Worm (Caenorhabditis elegans): Measurements from ENCODE around the gene col-85.

col-85 gene

ce11 chrII:12518809-12519344, 24.0 kb upstream of the col-85 start, which contains the start of gene srh-70 (continued):
- TF ChIP-seq ctbp-1 (GFP tag; IDR thresholded peaks at IDR 0.05) = peak; percentile 44; the same call in 1 of the 2 replicates
- peak; percentile 82; the same call in 1 of the 2 replicates for TF ChIP-seq saeg-2 (GFP tag; IDR thresholded peaks at IDR 0.05)
- 0 out of 2 replicates have a peak, but pooled peaks have one; percentile 26 for TF ChIP-seq lim-7 (GFP tag; IDR thresholded peaks at IDR 0.05)
- TF ChIP-seq hlh-11 (tag; optimal IDR thresholded peaks at IDR 0.05) = peak; percentile 90
- peak; percentile 74 for TF ChIP-seq aha-1 (tag)
- TF ChIP-seq T20F7.1 (GFP tag; optimal IDR thresholded peaks at IDR 0.05) = peak; percentile 71
- TF ChIP-seq tra-1 (GFP tag; IDR thresholded peaks at IDR 0.05) = peak; percentile 91
- no peak for TF ChIP-seq dmd-8 (GFP tag; IDR thresholded peaks at IDR 0.05)
- TF ChIP-seq aly-2 (tag; optimal IDR thresholded peaks at IDR 0.05) = no peak
- TF ChIP-seq nhr-41 (GFP tag; IDR thresholded peaks at IDR 0.05) = no peak
- peak; percentile 94 for TF ChIP-seq pqm-1 (tag; optimal IDR thresholded peaks at IDR 0.05)
- peak; percentile 85 for TF ChIP-seq nhr-102 (tag; optimal IDR thresholded peaks at IDR 0.05)
- TF ChIP-seq mxl-2 (GFP tag; conservative IDR thresholded peaks at IDR 0.05) = peak; percentile 70
- no peak for TF ChIP-seq madf-9 (GFP tag; conservative IDR thresholded peaks at IDR 0.05)
- no peak for TF ChIP-seq ceh-82 (tag; optimal IDR thresholded peaks at IDR 0.05)
- TF ChIP-seq Y5F2A.4 (GFP tag; optimal IDR thresholded peaks at IDR 0.05) = no peak

- TF ChIP-seq dmd-6 (GFP tag; IDR thresholded peaks at IDR 0.05) = peak; percentile 23; the same call in 1 of the 2 replicates
- TF ChIP-seq lsy-2 (tag; optimal IDR thresholded peaks at IDR 0.05) = no peak
- no peak for TF ChIP-seq F26F4.8 (GFP tag; conservative IDR thresholded peaks at IDR 0.05)
- TF ChIP-seq ceh-28 (tag; optimal IDR thresholded peaks at IDR 0.05) = no peak
- peak in 1 of 2 experiments; percentile 47 for TF ChIP-seq unc-62 (GFP tag; optimal IDR thresholded peaks at IDR 0.05 in 1 of 2)
- TF ChIP-seq unc-62 (tag; optimal IDR thresholded peaks at IDR 0.05) = no peak
- TF ChIP-seq hif-1 (tag; optimal IDR thresholded peaks at IDR 0.05) = no peak
- TF ChIP-seq unc-39 (tag; optimal IDR thresholded peaks at IDR 0.05) = no peak
- TF ChIP-seq aha-1 (tag) = no peak
- no peak for TF ChIP-seq pha-4 (GFP tag; IDR thresholded peaks at IDR 0.05)
- TF ChIP-seq pha-4 (tag; optimal IDR thresholded peaks at IDR 0.05) = no peak
- TF ChIP-seq lim-7 (GFP tag; IDR thresholded peaks at IDR 0.05) = no peak
- TF ChIP-seq F44E2.7 (GFP tag; IDR thresholded peaks at IDR 0.05) = no peak
- TF ChIP-seq ztf-7 (tag; optimal IDR thresholded peaks at IDR 0.05) = no peak
- no peak for TF ChIP-seq lin-29 (GFP tag; IDR thresholded peaks at IDR 0.05)
- no peak for TF ChIP-seq Y48G9A.11 (GFP tag; IDR thresholded peaks at IDR 0.05)
- TF ChIP-seq duxl-1 (tag; optimal IDR thresholded peaks at IDR 0.05; ENCODE audit: poor library complexity) = no peak
- peak; percentile 72 for TF ChIP-seq dve-1 (tag; optimal IDR thresholded peaks at IDR 0.05; ENCODE audit: insufficient read depth)
- TF ChIP-seq ceh-82 (tag; optimal IDR thresholded peaks at IDR 0.05) = no peak
- peak; percentile 4 for TF ChIP-seq nhr-28 (tag; optimal IDR thresholded peaks at IDR 0.05)
- no peak for TF ChIP-seq nhr-42 (GFP tag; IDR thresholded peaks at IDR 0.05)
- peak; percentile 22 for TF ChIP-seq hlh-11 (tag; optimal IDR thresholded peaks at IDR 0.05)
- no peak for TF ChIP-seq gei-8 (GFP tag; optimal IDR thresholded peaks at IDR 0.05)
- TF ChIP-seq zip-11 (GFP tag; IDR thresholded peaks at IDR 0.05) = no peak
- no peak for TF ChIP-seq daf-16 (GFP tag; optimal IDR thresholded peaks at IDR 0.05)
- TF ChIP-seq daf-16 (tag; optimal IDR thresholded peaks at IDR 0.05) = peak; percentile 45
- TF ChIP-seq mdt-29 (GFP tag; IDR thresholded peaks at IDR 0.05) = 0 out of 2 replicates have a peak, but pooled peaks have one; percentile 9
- TF ChIP-seq php-3 (GFP tag; IDR thresholded peaks at IDR 0.05) = peak; percentile 38; the same call in 1 of the 2 replicates
- TF ChIP-seq mep-1 (tag; optimal IDR thresholded peaks at IDR 0.05) = no peak
- no peak for TF ChIP-seq nhr-76 (tag; optimal IDR thresholded peaks at IDR 0.05)
- TF ChIP-seq cey-2 (tag; optimal IDR thresholded peaks at IDR 0.05; ENCODE audit: borderline replicate concordance, insufficient read depth) = no peak
Measured at ce11 chrII:12518008-12518407, 23.1 kb upstream of the col-85 start.

Data from whole organism, L4 larva.